Worm (Caenorhabditis elegans) whole organism, late embryonic: Measurements from ENCODE around the gene gmap-3.
A peak's percentile ranks its signal among the peaks of the same experiment; 100 is the strongest.

ENCODE experiments used
- C08G9.2 ChIP-seq: sonication (generic microtip); optimal IDR thresholded peaks from 2 replicates; lab custom pipeline; 2016; ENCODE audit warnings: mild to moderate bottlenecking, missing genetic modification characterization, moderate library complexity, missing compliant biosample characterization
- C38D4.7 ChIP-seq: fragments of 200-800 bp; sonication (Bioruptor generic); optimal IDR thresholded peaks from 2 replicates; lab custom pipeline; 2018; ENCODE audit warnings: mild to moderate bottlenecking, missing genetic modification characterization, moderate library complexity, missing compliant biosample characterization
- F13H6.1 ChIP-seq: sonication (generic microtip); optimal IDR thresholded peaks from 2 replicates; lab custom pipeline; 2016; ENCODE audit warnings: missing genetic modification characterization, missing compliant biosample characterization
- K02D7.2 ChIP-seq: sonication (generic microtip); optimal IDR thresholded peaks from 2 replicates; lab custom pipeline; 2017; ENCODE audit warnings: mild to moderate bottlenecking, missing genetic modification characterization, missing compliant biosample characterization
- ceh-18 ChIP-seq: sonication (generic microtip); optimal IDR thresholded peaks from 2 replicates; lab custom pipeline; 2016; ENCODE audit warnings: missing genetic modification characterization, missing compliant biosample characterization
- ceh-2 ChIP-seq: sonication (generic microtip); optimal IDR thresholded peaks from 2 replicates; lab custom pipeline; 2016; ENCODE audit warnings: missing genotype, missing genetic modification characterization, missing compliant biosample characterization
- ceh-31 ChIP-seq: sonication (generic microtip); optimal IDR thresholded peaks from 2 replicates; lab custom pipeline; 2016; ENCODE audit warnings: missing genetic modification characterization, missing compliant biosample characterization
- ceh-45 ChIP-seq: fragments of 200-800 bp; sonication (Bioruptor generic); IDR thresholded peaks from 2 replicates; pipeline ENCODE4 v1.3.6; 2022; ENCODE audit warnings: missing genetic modification reagents, missing genetic modification characterization, missing compliant biosample characterization
- ceh-48 ChIP-seq: sonication (generic microtip); optimal IDR thresholded peaks from 2 replicates; lab custom pipeline; 2016; ENCODE audit warnings: missing genetic modification characterization, inconsistent platforms, missing compliant biosample characterization
- ceh-6 ChIP-seq: fragments of 200-800 bp; sonication (Bioruptor generic); optimal IDR thresholded peaks from 2 replicates; lab custom pipeline; 2018; ENCODE audit warnings: mild to moderate bottlenecking, missing genetic modification characterization, missing compliant biosample characterization
- che-1 ChIP-seq: sonication (generic microtip); optimal IDR thresholded peaks from 2 replicates; lab custom pipeline; 2016; ENCODE audit warnings: mild to moderate bottlenecking, missing genetic modification characterization, missing compliant biosample characterization
- dmd-4 ChIP-seq: sonication (generic microtip); optimal IDR thresholded peaks from 2 replicates; lab custom pipeline; 2016; ENCODE audit warnings: borderline replicate concordance, missing genetic modification characterization, missing compliant biosample characterization
- elt-2 ChIP-seq: sonication (generic microtip); optimal IDR thresholded peaks from 2 replicates; lab custom pipeline; 2016; ENCODE audit warnings: missing genetic modification reagents, missing genetic modification characterization, missing compliant biosample characterization
- ets-4 ChIP-seq: sonication (generic microtip); optimal IDR thresholded peaks from 2 replicates; lab custom pipeline; 2016; ENCODE audit warnings: missing genetic modification characterization, missing compliant biosample characterization
- fax-1 ChIP-seq: sonication (generic microtip); optimal IDR thresholded peaks from 2 replicates; lab custom pipeline; 2016; ENCODE audit warnings: missing genotype, missing genetic modification characterization, missing compliant biosample characterization
- fkh-10 ChIP-seq: fragments of 150-350 bp; optimal IDR thresholded peaks from 2 replicates; lab custom pipeline; 2014; ENCODE audit warnings: missing biosample characterization, missing genetic modification reagents, missing genetic modification characterization
- hlh-6 ChIP-seq: sonication (generic microtip); optimal IDR thresholded peaks from 2 replicates; lab custom pipeline; 2016; ENCODE audit warnings: missing genotype, missing genetic modification characterization, missing compliant biosample characterization
- hlh-8 ChIP-seq: sonication (generic microtip); optimal IDR thresholded peaks from 2 replicates; lab custom pipeline; 2016; ENCODE audit warnings: missing genotype, missing genetic modification characterization, missing compliant biosample characterization
- lim-6 ChIP-seq: sonication (generic microtip); optimal IDR thresholded peaks from 2 replicates; lab custom pipeline; 2016; ENCODE audit warnings: missing genetic modification characterization, missing compliant biosample characterization
- lin-11 ChIP-seq: fragments of 200-800 bp; sonication (Bioruptor generic); optimal IDR thresholded peaks from 2 replicates; lab custom pipeline; 2018; ENCODE audit warnings: mild to moderate bottlenecking, missing genetic modification characterization, missing compliant biosample characterization
- madf-2 ChIP-seq: sonication (generic microtip); optimal IDR thresholded peaks from 2 replicates; lab custom pipeline; 2017; ENCODE audit warnings: missing genetic modification characterization, missing compliant biosample characterization
- nfya-1 ChIP-seq: sonication (generic microtip); optimal IDR thresholded peaks from 2 replicates; lab custom pipeline; 2017; ENCODE audit warnings: missing genetic modification characterization, mild to moderate bottlenecking, missing compliant biosample characterization, antibody characterized with exemption, moderate library complexity
- nhr-232 ChIP-seq: sonication (generic microtip); optimal IDR thresholded peaks from 2 replicates; lab custom pipeline; 2016; ENCODE audit warnings: missing genetic modification characterization, missing compliant biosample characterization
- pag-3 ChIP-seq: sonication (generic microtip); optimal IDR thresholded peaks from 2 replicates; lab custom pipeline; 2016; ENCODE audit warnings: missing compliant biosample characterization, missing genetic modification characterization, borderline replicate concordance
- pax-1 ChIP-seq: fragments of 150-350 bp; optimal IDR thresholded peaks from 2 replicates; lab custom pipeline; 2014; ENCODE audit warnings: missing biosample characterization, missing genetic modification characterization
- pros-1 ChIP-seq: fragments of 150-350 bp; optimal IDR thresholded peaks from 2 replicates; lab custom pipeline; 2014; ENCODE audit warnings: missing biosample characterization, missing genetic modification reagents, missing genetic modification characterization
- rnt-1 ChIP-seq: sonication (generic microtip); optimal IDR thresholded peaks from 2 replicates; lab custom pipeline; 2016; ENCODE audit warnings: missing genetic modification characterization, missing compliant biosample characterization
- tbx-7 ChIP-seq: sonication (generic microtip); optimal IDR thresholded peaks from 2 replicates; lab custom pipeline; 2016; ENCODE audit warnings: missing genotype, missing genetic modification characterization, missing compliant biosample characterization
- ttx-3 ChIP-seq: sonication (generic microtip); optimal IDR thresholded peaks from 2 replicates; lab custom pipeline; 2016; ENCODE audit warnings: missing genetic modification reagents, missing genetic modification characterization, missing compliant biosample characterization
- unc-42 ChIP-seq: sonication (generic microtip); optimal IDR thresholded peaks from 2 replicates; lab custom pipeline; 2016; ENCODE audit warnings: missing genotype, missing genetic modification characterization, missing compliant biosample characterization
- unc-86 ChIP-seq: sonication (generic microtip); optimal IDR thresholded peaks from 2 replicates; lab custom pipeline; 2016; ENCODE audit warnings: missing genetic modification characterization, missing compliant biosample characterization
- zip-5 ChIP-seq: sonication (generic microtip); optimal IDR thresholded peaks from 2 replicates; lab custom pipeline; 2016; ENCODE audit warnings: missing genetic modification characterization, missing compliant biosample characterization

gmap-3 gene

ce11 chrX:12940811-12941210, at the start of gene gmap-3:
Gene gmap-3 (minus strand): TSS chrX:12940958.
- no peak for TF ChIP-seq C08G9.2 (tag; lab: Kevin White, UChicago)
- TF ChIP-seq F13H6.1 (tag; lab: Kevin White, UChicago), result no peak
- TF ChIP-seq fax-1 (tag; lab: Kevin White, UChicago), result no peak
- no peak for TF ChIP-seq unc-86 (tag; lab: Kevin White, UChicago)
- no peak for TF ChIP-seq K02D7.2 (tag; lab: Kevin White, UChicago)
- no peak for TF ChIP-seq ttx-3 (tag; lab: Kevin White, UChicago)
- no peak for TF ChIP-seq ceh-45 (GFP tag; lab: Robert Waterston, UW)
- TF ChIP-seq, all 69 proteins: peak for 0

- TF ChIP-seq ceh-48 (tag; lab: Kevin White, UChicago) (peak; percentile 81), ceh-31 (tag; lab: Kevin White, UChicago) (peak; percentile 3), fkh-10 (GFP tag; lab: Kevin White, UChicago) (no peak)
- TF ChIP-seq, all 69 proteins: peak for 2
Observed at ce11 chrX:12989205-12989604, 48.4 kb upstream of the gmap-3 start, which contains the start of gene F11C1.7. Gene F11C1.7 (plus strand): TSS chrX:12989344.

- peak; percentile 16 for TF ChIP-seq elt-2
- TF ChIP-seq ceh-2 (tag; lab: Kevin White, UChicago), result no peak
Observed at ce11 chrX:12987119-12987518, 46.4 kb upstream of the gmap-3 start, which contains the start of gene mff-1. Gene mff-1 (minus strand): TSS chrX:12987219.

- TF ChIP-seq elt-2, result no peak
- TF ChIP-seq ceh-45 (GFP tag; lab: Robert Waterston, UW), result no peak
- no peak for TF ChIP-seq pax-1 (tag; lab: Kevin White, UChicago)
- no peak for TF ChIP-seq ets-4 (tag; lab: Kevin White, UChicago)
- no peak for TF ChIP-seq hlh-8
- no peak for TF ChIP-seq ceh-18 (tag; lab: Kevin White, UChicago)
- no peak for TF ChIP-seq nfya-1 (tag; lab: Kevin White, UChicago)
Observed at ce11 chrX:12982725-12983124, 42.0 kb upstream of the gmap-3 start.

- no peak for TF ChIP-seq nhr-232 (tag; lab: Kevin White, UChicago)
- no peak for TF ChIP-seq C38D4.7 (GFP tag; lab: Kevin White, UChicago)
- no peak for TF ChIP-seq ceh-6 (GFP tag; lab: Kevin White, UChicago)
- TF ChIP-seq ttx-3 (tag; lab: Kevin White, UChicago), result no peak
- no peak for TF ChIP-seq pax-1 (tag; lab: Kevin White, UChicago)
- TF ChIP-seq hlh-6 (tag; lab: Kevin White, UChicago), result no peak
- TF ChIP-seq che-1 (tag; lab: Kevin White, UChicago), result no peak
- no peak for TF ChIP-seq dmd-4 (tag; lab: Kevin White, UChicago)
- TF ChIP-seq unc-42, result no peak
- no peak for TF ChIP-seq pag-3 (tag; lab: Kevin White, UChicago)
- no peak for TF ChIP-seq lin-11 (tag; lab: Kevin White, UChicago)
- TF ChIP-seq lim-6 (tag; lab: Kevin White, UChicago), result no peak
- no peak for TF ChIP-seq zip-5
- TF ChIP-seq madf-2 (tag; lab: Kevin White, UChicago), result no peak
- no peak for TF ChIP-seq rnt-1
- TF ChIP-seq tbx-7 (tag; lab: Kevin White, UChicago), result no peak
- no peak for TF ChIP-seq pros-1
Observed at ce11 chrX:12981393-12981792, 40.6 kb upstream of the gmap-3 start, which contains the start of gene scav-4. Gene scav-4 (plus strand): TSS chrX:12981775.

ce11 chrX:12979747-12980146, 39.0 kb upstream of the gmap-3 start:
- TF ChIP-seq elt-2 (peak; percentile 32), che-1 (tag; lab: Kevin White, UChicago) (no peak)
- TF ChIP-seq, all 69 proteins: peak for 1
